Worm (Caenorhabditis elegans) whole organism, early embryonic: Measurements from ENCODE around the gene bre-5.

Experiments used
- B0310.2 ChIP-seq: sonication (generic microtip); optimal IDR thresholded peaks from 2 replicates; lab custom pipeline; 2016; ENCODE audit warnings: mild to moderate bottlenecking, missing genetic modification characterization, missing compliant biosample characterization
- F13C5.2 ChIP-seq: sonication (generic microtip); optimal IDR thresholded peaks from 2 replicates; lab custom pipeline; 2017; ENCODE audit warnings: mild to moderate bottlenecking, missing genetic modification characterization, inconsistent platforms, missing compliant biosample characterization
- aly-1 ChIP-seq: sonication (generic microtip); optimal IDR thresholded peaks from 2 replicates; lab custom pipeline; 2016; ENCODE audit warnings: missing genetic modification characterization, missing compliant biosample characterization
- ama-1 ChIP-seq: fragments of 150-350 bp; optimal IDR thresholded peaks from 2 replicates; lab custom pipeline; 2014
- ceh-13 ChIP-seq: fragments of 200-800 bp; sonication (Bioruptor generic); optimal IDR thresholded peaks from 2 replicates; lab custom pipeline; 2018; ENCODE audit warnings: mild to moderate bottlenecking, missing genetic modification characterization, missing compliant biosample characterization
- ceh-36 ChIP-seq: sonication (generic microtip); optimal IDR thresholded peaks from 2 replicates; lab custom pipeline; 2016; ENCODE audit warnings: missing genetic modification characterization, inconsistent platforms, missing compliant biosample characterization
- ets-7 ChIP-seq: sonication (generic microtip); optimal IDR thresholded peaks from 2 replicates; lab custom pipeline; 2016; ENCODE audit warnings: missing genotype, missing genetic modification characterization, missing compliant biosample characterization
- flt-1 ChIP-seq: fragments of 200-800 bp; sonication (Bioruptor generic); IDR thresholded peaks from 2 replicates; pipeline ENCODE4 v1.3.6; 2022; ENCODE audit warnings: missing genetic modification characterization, missing compliant biosample characterization
- hmbx-1 ChIP-seq: sonication (generic microtip); optimal IDR thresholded peaks from 2 replicates; lab custom pipeline; 2016; ENCODE audit warnings: mild to moderate bottlenecking, missing genetic modification characterization, missing compliant biosample characterization
- hmg-4 ChIP-seq: fragments of 200-800 bp; sonication (Bioruptor generic); optimal IDR thresholded peaks from 2 replicates; lab custom pipeline; 2018; ENCODE audit warnings: mild to moderate bottlenecking, missing genetic modification characterization, missing compliant biosample characterization
- hnd-1 ChIP-seq: sonication (generic microtip); optimal IDR thresholded peaks from 2 replicates; lab custom pipeline; 2016; ENCODE audit warnings: missing genetic modification characterization, missing compliant biosample characterization
- pes-1 ChIP-seq: fragments of 200-800 bp; sonication (Bioruptor generic); IDR thresholded peaks from 2 replicates; pipeline ENCODE4 v1.3.6; 2022; ENCODE audit warnings: missing genetic modification reagents, missing genetic modification characterization, missing compliant biosample characterization
- scrt-1 ChIP-seq: fragments of 200-800 bp; sonication (Bioruptor generic); IDR thresholded peaks from 2 replicates; pipeline ENCODE4 v1.3.6; 2022; ENCODE audit warnings: missing genetic modification characterization, missing compliant biosample characterization
- sea-1 ChIP-seq: fragments of 200-800 bp; sonication (Bioruptor generic); conservative IDR thresholded peaks from 2 replicates; pipeline ENCODE4 v1.3.6; 2022; ENCODE audit warnings: missing genetic modification characterization, missing compliant biosample characterization
- tbx-11 ChIP-seq: fragments of 200-800 bp; sonication (Bioruptor generic); IDR thresholded peaks from 2 replicates; pipeline ENCODE4 v1.3.6; 2022; ENCODE audit warnings: missing genetic modification characterization, missing compliant biosample characterization
- tbx-37 ChIP-seq: fragments of 200-800 bp; sonication (Bioruptor generic); conservative IDR thresholded peaks from 2 replicates; pipeline ENCODE4 v1.3.6; 2022; ENCODE audit warnings: missing genetic modification reagents, missing genetic modification characterization, missing compliant biosample characterization
- tra-4 ChIP-seq: sonication (generic microtip); optimal IDR thresholded peaks from 2 replicates; lab custom pipeline; 2017; ENCODE audit warnings: missing genetic modification characterization, missing compliant biosample characterization

Gene bre-5

ce11 chrIV:12032383-12032782, 18.6 kb downstream of the bre-5 start:
- TF ChIP-seq hmbx-1 (no peak), flt-1 (GFP tag; lab: Robert Waterston, UW) (no peak; the same call in 1 of the 2 replicates), ceh-13 (GFP tag; lab: Kevin White, UChicago) (no peak), ets-7 (tag; lab: Kevin White, UChicago) (no peak), sea-1 (GFP tag; lab: Robert Waterston, UW) (no peak), aly-1 (tag; lab: Kevin White, UChicago) (no peak), F13C5.2 (tag; lab: Kevin White, UChicago) (peak; percentile 67), hmg-4 (GFP tag; lab: Kevin White, UChicago) (peak; percentile 78), tbx-37 (GFP tag; lab: Robert Waterston, UW) (no peak), ama-1 (no peak), B0310.2 (tag; lab: Kevin White, UChicago) (no peak), tbx-11 (GFP tag; lab: Robert Waterston, UW) (no peak), ceh-36 (tag; lab: Kevin White, UChicago) (no peak), pes-1 (GFP tag; lab: Robert Waterston, UW) (no peak), scrt-1 (no peak), hnd-1 (no peak), tra-4 (tag; lab: Kevin White, UChicago) (no peak)

- TF ChIP-seq scrt-1 (no peak), B0310.2 (tag; lab: Kevin White, UChicago) (no peak), pes-1 (GFP tag; lab: Robert Waterston, UW) (no peak), ama-1 (no peak), ets-7 (tag; lab: Kevin White, UChicago) (no peak), aly-1 (tag; lab: Kevin White, UChicago) (no peak), flt-1 (GFP tag; lab: Robert Waterston, UW) (no peak), tbx-11 (GFP tag; lab: Robert Waterston, UW) (no peak), F13C5.2 (tag; lab: Kevin White, UChicago) (no peak), hmg-4 (GFP tag; lab: Kevin White, UChicago) (no peak), hmbx-1 (no peak), tbx-37 (GFP tag; lab: Robert Waterston, UW) (no peak)
Measured at ce11 chrIV:12031003-12031402, 20.0 kb downstream of the bre-5 start, which contains the start of the genes T12G3.6 and mrpl-51. Gene T12G3.6, minus strand, starts transcription at chrIV:12031271. Gene mrpl-51, plus strand, starts transcription at chrIV:12031324.

ce11 chrIV:12029722-12030182, 21.3 kb downstream of the bre-5 start, which contains the start of gene T12G3.11:
Gene T12G3.11, minus strand, starts transcription at chrIV:12029772.
- TF ChIP-seq pes-1 (GFP tag; lab: Robert Waterston, UW) (no peak), hnd-1 (no peak), ama-1 (no peak), hmg-4 (GFP tag; lab: Kevin White, UChicago) (no peak), ets-7 (tag; lab: Kevin White, UChicago) (no peak), flt-1 (GFP tag; lab: Robert Waterston, UW) (no peak), sea-1 (GFP tag; lab: Robert Waterston, UW) (no peak), tbx-11 (GFP tag; lab: Robert Waterston, UW) (no peak), scrt-1 (no peak), tbx-37 (GFP tag; lab: Robert Waterston, UW) (no peak), hmbx-1 (no peak), ceh-36 (tag; lab: Kevin White, UChicago) (no peak), aly-1 (tag; lab: Kevin White, UChicago) (no peak), tra-4 (tag; lab: Kevin White, UChicago) (no peak), F13C5.2 (tag; lab: Kevin White, UChicago) (no peak)

- TF ChIP-seq scrt-1 (no peak), B0310.2 (tag; lab: Kevin White, UChicago) (no peak), hmg-4 (GFP tag; lab: Kevin White, UChicago) (no peak), ceh-13 (GFP tag; lab: Kevin White, UChicago) (no peak), F13C5.2 (tag; lab: Kevin White, UChicago) (no peak), tbx-11 (GFP tag; lab: Robert Waterston, UW) (no peak), pes-1 (GFP tag; lab: Robert Waterston, UW) (no peak), sea-1 (GFP tag; lab: Robert Waterston, UW) (no peak), flt-1 (GFP tag; lab: Robert Waterston, UW) (no peak), hmbx-1 (no peak), hnd-1 (no peak), tra-4 (tag; lab: Kevin White, UChicago) (no peak), ceh-36 (tag; lab: Kevin White, UChicago) (no peak), ets-7 (tag; lab: Kevin White, UChicago) (no peak), tbx-37 (GFP tag; lab: Robert Waterston, UW) (no peak)
Measured at ce11 chrIV:12029074-12029473, 21.9 kb downstream of the bre-5 start, which contains the start of gene tgn-38. Gene tgn-38, minus strand, starts transcription at chrIV:12029174.

- no peak for TF ChIP-seq tbx-11 (GFP tag; lab: Robert Waterston, UW)
- TF ChIP-seq aly-1 (tag; lab: Kevin White, UChicago), result no peak
- no peak for TF ChIP-seq B0310.2 (tag; lab: Kevin White, UChicago)
Measured at ce11 chrIV:12021360-12021759, 29.7 kb downstream of the bre-5 start.

- TF ChIP-seq sea-1 (GFP tag; lab: Robert Waterston, UW) (no peak), ama-1 (no peak), scrt-1 (no peak), flt-1 (GFP tag; lab: Robert Waterston, UW) (no peak), ceh-13 (GFP tag; lab: Kevin White, UChicago) (no peak), tbx-11 (GFP tag; lab: Robert Waterston, UW) (no peak), tra-4 (tag; lab: Kevin White, UChicago) (no peak), ets-7 (tag; lab: Kevin White, UChicago) (no peak), hmbx-1 (no peak), aly-1 (tag; lab: Kevin White, UChicago) (no peak), ceh-36 (tag; lab: Kevin White, UChicago) (no peak), tbx-37 (GFP tag; lab: Robert Waterston, UW) (no peak), hnd-1 (no peak), pes-1 (GFP tag; lab: Robert Waterston, UW) (no peak), hmg-4 (GFP tag; lab: Kevin White, UChicago) (no peak), B0310.2 (tag; lab: Kevin White, UChicago) (no peak), F13C5.2 (tag; lab: Kevin White, UChicago) (no peak)
Measured at ce11 chrIV:12018920-12019319, 32.1 kb downstream of the bre-5 start.
